Fruit fly (Drosophila melanogaster) whole organism, embryonic: ENCODE measurements around the gene Cdk5alpha.

Source experiments
- Aef1 ChIP-seq: fragments of 200-800 bp; sonication (Bioruptor generic); IDR thresholded peaks from 3 replicates; pipeline ENCODE4 v1.3.6; 2022; ENCODE audit warnings: missing biosample characterization, missing genetic modification characterization
- BEAF-32 ChIP-seq: fragments of 200-800 bp; sonication (Bioruptor generic); optimal IDR thresholded peaks from 3 replicates; lab custom pipeline; 2017; ENCODE audit warnings: missing biosample characterization, missing genetic modification characterization, mild to moderate bottlenecking, moderate library complexity, missing genetic modification reagents
- Bdp1 ChIP-seq: fragments of 200-800 bp; sonication (Bioruptor generic); optimal IDR thresholded peaks from 3 replicates; lab custom pipeline; 2016; ENCODE audit warnings: missing biosample characterization, missing genetic modification characterization
- Bgb ChIP-seq: fragments of 200-800 bp; sonication (Bioruptor generic); IDR thresholded peaks from 2 replicates; pipeline ENCODE4 v1.3.6; 2022; ENCODE audit warnings: missing biosample characterization, missing genetic modification characterization; ENCODE audit not compliant: partially characterized antibody
- CG10267 ChIP-seq: fragments of 200-800 bp; sonication (Bioruptor generic); optimal IDR thresholded peaks from 2 replicates; lab custom pipeline; 2018; ENCODE audit warnings: missing biosample characterization, mild to moderate bottlenecking, missing genetic modification characterization, moderate library complexity
- CG10321 ChIP-seq: fragments of 200-800 bp; sonication (Bioruptor generic); IDR thresholded peaks from 2 replicates; pipeline ENCODE4 v1.3.6; 2022; ENCODE audit warnings: missing biosample characterization, missing genetic modification characterization
- CG10979 ChIP-seq: fragments of 200-800 bp; sonication (Bioruptor generic); optimal IDR thresholded peaks from 2 replicates; lab custom pipeline; 2018; ENCODE audit warnings: missing biosample characterization, mild to moderate bottlenecking, missing genetic modification characterization, moderate library complexity
- CG12391 ChIP-seq: fragments of 200-800 bp; sonication (Bioruptor generic); optimal IDR thresholded peaks from 3 replicates; lab custom pipeline; 2018; ENCODE audit warnings: missing biosample characterization, mild to moderate bottlenecking, missing genetic modification characterization, moderate library complexity
- CG12744 ChIP-seq: fragments of 200-800 bp; sonication (Bioruptor generic); optimal IDR thresholded peaks from 2 replicates; lab custom pipeline; 2016; ENCODE audit warnings: missing biosample characterization, missing genetic modification characterization
- CG13424 ChIP-seq: fragments of 200-800 bp; sonication (Bioruptor generic); optimal IDR thresholded peaks from 2 replicates; lab custom pipeline; 2019; ENCODE audit warnings: missing biosample characterization, mild to moderate bottlenecking, missing genetic modification characterization, moderate library complexity
- CG13894 ChIP-seq: fragments of 200-800 bp; sonication (Bioruptor generic); optimal IDR thresholded peaks from 3 replicates; lab custom pipeline; 2018; ENCODE audit warnings: missing biosample characterization, mild to moderate bottlenecking, missing genetic modification characterization, moderate library complexity
- CG15601 ChIP-seq: fragments of 200-800 bp; sonication (Bioruptor generic); optimal IDR thresholded peaks from 3 replicates; lab custom pipeline; 2019; ENCODE audit warnings: missing biosample characterization, mild to moderate bottlenecking, missing genetic modification characterization, moderate library complexity
- CG1792 ChIP-seq: fragments of 200-800 bp; sonication (Bioruptor generic); optimal IDR thresholded peaks from 2 replicates; lab custom pipeline; 2016; ENCODE audit warnings: missing biosample characterization, missing genetic modification characterization
- CG2120 ChIP-seq: fragments of 200-800 bp; sonication (Bioruptor generic); optimal IDR thresholded peaks from 3 replicates; lab custom pipeline; 2016; ENCODE audit warnings: missing biosample characterization, missing genetic modification characterization
- CG2678 ChIP-seq: fragments of 200-800 bp; sonication (Bioruptor generic); optimal IDR thresholded peaks from 3 replicates; lab custom pipeline; 2019; ENCODE audit warnings: missing biosample characterization, mild to moderate bottlenecking, missing genetic modification characterization, moderate library complexity
- CG30020 ChIP-seq: fragments of 200-800 bp; optimal IDR thresholded peaks from 2 replicates; lab custom pipeline; 2019; ENCODE audit warnings: missing biosample characterization, mild to moderate bottlenecking, missing genetic modification characterization, moderate library complexity
- CG33557 ChIP-seq: fragments of 200-800 bp; sonication (Bioruptor generic); optimal IDR thresholded peaks from 2 replicates; lab custom pipeline; 2019; ENCODE audit warnings: missing biosample characterization, mild to moderate bottlenecking, missing genetic modification characterization, moderate library complexity
- CG34376 ChIP-seq: fragments of 200-800 bp; sonication (Bioruptor generic); optimal IDR thresholded peaks from 2 replicates; lab custom pipeline; 2018; ENCODE audit warnings: missing biosample characterization, mild to moderate bottlenecking, missing genetic modification characterization
- CG4617 ChIP-seq: fragments of 200-800 bp; sonication (Bioruptor generic); optimal IDR thresholded peaks from 3 replicates; lab custom pipeline; 2016; ENCODE audit warnings: missing biosample characterization, missing genetic modification characterization, borderline replicate concordance
- CG6854 ChIP-seq: fragments of 200-800 bp; sonication (Bioruptor generic); optimal IDR thresholded peaks from 3 replicates; lab custom pipeline; 2017; ENCODE audit warnings: missing biosample characterization, mild to moderate bottlenecking, missing genetic modification characterization
- CG7372 ChIP-seq: fragments of 200-800 bp; sonication (Bioruptor generic); IDR thresholded peaks from 2 replicates; pipeline ENCODE4 v1.3.6; 2022; ENCODE audit warnings: missing biosample characterization, missing genetic modification characterization
- CG7928 ChIP-seq: fragments of 200-800 bp; sonication (Bioruptor generic); optimal IDR thresholded peaks from 2 replicates; lab custom pipeline; 2017; ENCODE audit warnings: missing biosample characterization, mild to moderate bottlenecking, missing genetic modification characterization
- CG9215 ChIP-seq: fragments of 200-800 bp; sonication (Bioruptor generic); IDR thresholded peaks from 2 replicates; pipeline ENCODE4 v1.3.6; 2022; ENCODE audit warnings: missing biosample characterization, missing genetic modification characterization
- Dad ChIP-seq: fragments of 200-800 bp; sonication (Bioruptor generic); optimal IDR thresholded peaks from 3 replicates; lab custom pipeline; 2016; ENCODE audit warnings: missing biosample characterization, missing genetic modification characterization
- Ets65A ChIP-seq: fragments of 200-800 bp; sonication (Bioruptor generic); peaks from one replicate; lab custom pipeline; 2016; ENCODE audit warnings: missing biosample characterization, missing genetic modification characterization
- Hr39 ChIP-seq: fragments of >200 bp; optimal IDR thresholded peaks from 2 replicates; lab custom pipeline; 2017
- Lhr ChIP-seq: fragments of 200-800 bp; sonication (Bioruptor generic); optimal IDR thresholded peaks from 3 replicates; lab custom pipeline; 2017; ENCODE audit warnings: mild to moderate bottlenecking, missing biosample characterization, missing genetic modification reagents, missing genetic modification characterization
- MESR4 ChIP-seq: fragments of 200-800 bp; sonication (Bioruptor generic); optimal IDR thresholded peaks from 2 replicates; lab custom pipeline; 2018; ENCODE audit warnings: missing biosample characterization, mild to moderate bottlenecking, missing genetic modification characterization, moderate library complexity
- Myb ChIP-seq: fragments of 200-800 bp; sonication (Bioruptor generic); optimal IDR thresholded peaks from 2 replicates; lab custom pipeline; 2016; ENCODE audit warnings: missing biosample characterization, missing genetic modification characterization
- NfI ChIP-seq: fragments of 200-800 bp; sonication (Bioruptor generic); optimal IDR thresholded peaks from 3 replicates; lab custom pipeline; 2018; ENCODE audit warnings: missing biosample characterization, mild to moderate bottlenecking, missing genetic modification characterization, moderate library complexity
- Scr ChIP-seq: fragments of 200-800 bp; sonication (Bioruptor generic); IDR thresholded peaks from 2 replicates; pipeline ENCODE4 v1.3.6; 2022; ENCODE audit warnings: missing biosample characterization, missing genetic modification characterization; ENCODE audit not compliant: partially characterized antibody
- Side ChIP-seq: fragments of 200-800 bp; sonication (Bioruptor generic); optimal IDR thresholded peaks from 2 replicates; lab custom pipeline; 2016; ENCODE audit warnings: missing biosample characterization, missing genetic modification characterization
- Xrp1 ChIP-seq: fragments of 200-800 bp; sonication (Bioruptor generic); IDR thresholded peaks from 2 replicates; pipeline ENCODE4 v1.3.6; 2022; ENCODE audit warnings: missing biosample characterization, missing genetic modification characterization
- br ChIP-seq: fragments of >200 bp; optimal IDR thresholded peaks from 2 replicates; lab custom pipeline; 2017
- chif ChIP-seq, 2 experiments: fragments of 200-800 bp; sonication (Bioruptor generic); optimal IDR thresholded peaks; 3 replicates each; lab custom pipeline; 2016; ENCODE audit warnings: missing biosample characterization in 2 of 2, missing genetic modification characterization in 2 of 2
- da ChIP-seq: fragments of 200-800 bp; sonication (Bioruptor generic); optimal IDR thresholded peaks from 2 replicates; lab custom pipeline; 2016; ENCODE audit warnings: missing biosample characterization, missing genetic modification characterization
- gem ChIP-seq: fragments of 200-800 bp; sonication (Bioruptor generic); optimal IDR thresholded peaks from 2 replicates; lab custom pipeline; 2019; ENCODE audit warnings: missing biosample characterization, mild to moderate bottlenecking, missing genetic modification characterization, moderate library complexity
- mam ChIP-seq: fragments of 200-800 bp; sonication (Bioruptor generic); optimal IDR thresholded peaks from 3 replicates; lab custom pipeline; 2016; ENCODE audit warnings: missing biosample characterization, missing genetic modification characterization
- nerfin-2 ChIP-seq: fragments of 200-800 bp; sonication (Bioruptor generic); IDR thresholded peaks from 2 replicates; pipeline ENCODE4 v1.3.6; 2022; ENCODE audit warnings: missing biosample characterization, missing genetic modification characterization; ENCODE audit not compliant: partially characterized antibody
- nmo ChIP-seq: fragments of 200-800 bp; sonication (Bioruptor generic); optimal IDR thresholded peaks from 2 replicates; lab custom pipeline; 2018; ENCODE audit warnings: missing biosample characterization, mild to moderate bottlenecking, missing genetic modification characterization, moderate library complexity
- onecut ChIP-seq: fragments of 200-800 bp; sonication (Bioruptor generic); IDR thresholded peaks from 2 replicates; pipeline ENCODE4 v1.3.6; 2022; ENCODE audit warnings: missing biosample characterization, missing genetic modification characterization
- p53 ChIP-seq: fragments of 200-800 bp; sonication (Bioruptor generic); optimal IDR thresholded peaks from 2 replicates; lab custom pipeline; 2016; ENCODE audit warnings: missing biosample characterization, missing genetic modification characterization
- peb ChIP-seq: fragments of 200-800 bp; sonication (Bioruptor generic); IDR thresholded peaks from 2 replicates; pipeline ENCODE4 v1.3.6; 2022; ENCODE audit warnings: missing biosample characterization, missing genetic modification characterization
- pfk ChIP-seq: fragments of 200-800 bp; sonication (Bioruptor generic); optimal IDR thresholded peaks from 2 replicates; lab custom pipeline; 2018; ENCODE audit warnings: missing biosample characterization, mild to moderate bottlenecking, missing genetic modification characterization, moderate library complexity
- pho ChIP-seq: fragments of 200-800 bp; sonication (Bioruptor generic); optimal IDR thresholded peaks from 2 replicates; lab custom pipeline; 2016; ENCODE audit warnings: missing biosample characterization, missing genetic modification characterization
- phol ChIP-seq: fragments of 200-800 bp; sonication (Bioruptor generic); optimal IDR thresholded peaks from 3 replicates; lab custom pipeline; 2018; ENCODE audit warnings: missing biosample characterization, mild to moderate bottlenecking, missing genetic modification characterization, moderate library complexity
- psq ChIP-seq: fragments of 200-800 bp; sonication (Bioruptor generic); optimal IDR thresholded peaks from 2 replicates; lab custom pipeline; 2017; ENCODE audit warnings: missing biosample characterization, missing genetic modification characterization
- sens ChIP-seq: fragments of 200-800 bp; sonication (Bioruptor generic); peaks from one replicate; lab custom pipeline; 2016; ENCODE audit warnings: missing biosample characterization, missing genetic modification characterization
- sima ChIP-seq: fragments of 200-800 bp; sonication (Bioruptor generic); optimal IDR thresholded peaks from 2 replicates; lab custom pipeline; 2016; ENCODE audit warnings: missing biosample characterization, missing genetic modification characterization
- sisA ChIP-seq: fragments of 200-800 bp; sonication (Bioruptor generic); IDR thresholded peaks from 2 replicates; pipeline ENCODE4 v1.3.6; 2022; ENCODE audit warnings: missing biosample characterization, missing genetic modification characterization
- trem ChIP-seq: fragments of 200-800 bp; optimal IDR thresholded peaks from 3 replicates; lab custom pipeline; 2019; ENCODE audit warnings: missing biosample characterization, mild to moderate bottlenecking, missing genetic modification characterization, moderate library complexity

Gene Cdk5alpha

dm6 chr2L:10303786-10304185 is 7.0 kb downstream of the Cdk5alpha start, which contains the start of gene nmd (continued):
- no peak for TF ChIP-seq CG12744 (GFP tag; lab: Kevin White, UChicago)
- peak; percentile 33 for TF ChIP-seq CG2120 (GFP tag; lab: Kevin White, UChicago)
- TF ChIP-seq nmo (GFP tag; lab: Kevin White, UChicago), result peak; percentile 41
- no peak for TF ChIP-seq CG7928
- TF ChIP-seq CG13424 (tag; lab: Kevin White, UChicago), result no peak
- TF ChIP-seq chif (GFP tag; optimal IDR thresholded peaks at IDR 0.05; lab: Kevin White, UChicago), result peak in 1 of 2 experiments; percentile 3
- TF ChIP-seq Hr39 (lab: Kevin White, UChicago), result no peak
- peak; percentile 46 for TF ChIP-seq CG12391 (tag; lab: Kevin White, UChicago)
- no peak for TF ChIP-seq sisA (GFP tag; lab: Robert Waterston, UW)
- TF ChIP-seq CG34376 (GFP tag; lab: Kevin White, UChicago), result peak; percentile 43
- peak; percentile 70 for TF ChIP-seq CG4617 (GFP tag; lab: Kevin White, UChicago)
- peak; percentile 19 for TF ChIP-seq mam (GFP tag; lab: Kevin White, UChicago)
- peak; percentile 36 for TF ChIP-seq p53 (GFP tag; lab: Kevin White, UChicago)
- TF ChIP-seq CG13894, result peak; percentile 26
- peak; percentile 62 for TF ChIP-seq Lhr (GFP tag; lab: Kevin White, UChicago)
- no peak for TF ChIP-seq Bdp1
- peak; percentile 20 for TF ChIP-seq Myb (GFP tag; lab: Kevin White, UChicago)
- 0 out of 2 replicates have a peak, but pooled peaks have one; percentile 21 for TF ChIP-seq CG10321
- TF ChIP-seq CG33557 (GFP tag; lab: Kevin White, UChicago), result no peak
- no peak for TF ChIP-seq Dad (GFP tag; lab: Kevin White, UChicago)
- TF ChIP-seq CG10267 (tag; lab: Kevin White, UChicago), result peak; percentile 14
- peak; percentile 95 for TF ChIP-seq pfk (GFP tag; lab: Kevin White, UChicago)
- no peak for TF ChIP-seq Xrp1 (GFP tag; lab: Robert Waterston, UW)
- peak; percentile 77 for TF ChIP-seq MESR4
- peak; percentile 90 for TF ChIP-seq CG30020 (tag; lab: Kevin White, UChicago)
- TF ChIP-seq Aef1, result no peak
- no peak for TF ChIP-seq peb
- peak; percentile 6 for TF ChIP-seq CG2678 (tag; lab: Kevin White, UChicago)
- peak; percentile 16 for TF ChIP-seq gem
- TF ChIP-seq CG1792 (GFP tag; lab: Kevin White, UChicago), result no peak
- peak; percentile 53; the same call in 1 of the 2 replicates for TF ChIP-seq Bgb (GFP tag; lab: Robert Waterston, UW)
- peak; percentile 7 for TF ChIP-seq CG10979 (tag; lab: Kevin White, UChicago)
- TF ChIP-seq NfI (GFP tag; lab: Kevin White, UChicago), result peak; percentile 20
- peak; percentile 21 for TF ChIP-seq phol
- peak; percentile 32; the same call in 1 of the 2 replicates for TF ChIP-seq onecut
- no peak for TF ChIP-seq CG6854
- peak; percentile 23 for TF ChIP-seq CG15601 (tag; lab: Kevin White, UChicago)
- TF ChIP-seq pho (GFP tag; lab: Kevin White, UChicago), result peak; percentile 5
- no peak for TF ChIP-seq da (GFP tag; lab: Kevin White, UChicago)
- TF ChIP-seq br (lab: Kevin White, UChicago), result no peak
- no peak for TF ChIP-seq Side (GFP tag; lab: Kevin White, UChicago)
- TF ChIP-seq trem (tag; lab: Kevin White, UChicago), result peak; percentile 98
- no peak for TF ChIP-seq sima (GFP tag; lab: Kevin White, UChicago)
- no peak for TF ChIP-seq psq (GFP tag; lab: Kevin White, UChicago)
- no peak for TF ChIP-seq nerfin-2 (GFP tag; lab: Robert Waterston, UW)
- TF ChIP-seq Ets65A (GFP tag; lab: Kevin White, UChicago), result peak; percentile 60
- peak; percentile 41 for TF ChIP-seq BEAF-32 (GFP tag; lab: Kevin White, UChicago)
- TF ChIP-seq Scr (GFP tag; lab: Robert Waterston, UW), result peak; percentile 19; the same call in 1 of the 2 replicates
- no peak for TF ChIP-seq CG9215 (GFP tag; lab: Robert Waterston, UW)
- no peak for TF ChIP-seq CG7372 (GFP tag; lab: Robert Waterston, UW)
- TF ChIP-seq sens, result no peak
